Worm (Caenorhabditis elegans): ENCODE results near the gene epg-4.

epg-4 gene

ce11 chrIII:7198838-7199237 is 16.9 kb downstream of the epg-4 start, which contains the start of gene pfd-5:
pfd-5 (minus strand) TSS chrIII:7198884.
- TF ChIP-seq mab-5 (tag; optimal IDR thresholded peaks at IDR 0.05) (no peak), mep-1 (tag; optimal IDR thresholded peaks at IDR 0.05) (no peak), flh-1 (GFP tag; optimal IDR thresholded peaks at IDR 0.05) (no peak), nhr-12 (tag; optimal IDR thresholded peaks at IDR 0.05) (no peak), bed-3 (GFP tag; optimal IDR thresholded peaks at IDR 0.05) (no peak), ceh-83 (GFP tag; optimal IDR thresholded peaks at IDR 0.05) (no peak), lin-32 (GFP tag; optimal IDR thresholded peaks at IDR 0.05) (no peak), blmp-1 (tag; optimal IDR thresholded peaks at IDR 0.05) (no peak), nhr-76 (tag; optimal IDR thresholded peaks at IDR 0.05) (no peak), drap-1 (GFP tag; optimal IDR thresholded peaks at IDR 0.05) (no peak), nhr-2 (tag; optimal IDR thresholded peaks at IDR 0.05) (peak; percentile 4), tbx-8 (GFP tag; optimal IDR thresholded peaks at IDR 0.05) (no peak), ceh-43 (GFP tag; optimal IDR thresholded peaks at IDR 0.05) (no peak), ztf-11 (tag; optimal IDR thresholded peaks at IDR 0.05) (no peak), unc-39 (tag; optimal IDR thresholded peaks at IDR 0.05) (no peak), unc-120 (tag; optimal IDR thresholded peaks at IDR 0.05; ENCODE audit: poor library complexity, severe bottlenecking) (no peak), ham-2 (GFP tag; optimal IDR thresholded peaks at IDR 0.05) (no peak), nhr-28 (tag; optimal IDR thresholded peaks at IDR 0.05) (no peak), elt-1 (tag; optimal IDR thresholded peaks at IDR 0.05; ENCODE audit: borderline replicate concordance, insufficient read depth) (no peak), elt-3 (tag; optimal IDR thresholded peaks at IDR 0.05) (no peak), ces-1 (GFP tag; optimal IDR thresholded peaks at IDR 0.05) (peak; percentile 28), mls-2 (tag; optimal IDR thresholded peaks at IDR 0.05) (no peak), zip-8 (tag; optimal IDR thresholded peaks at IDR 0.05) (no peak), lin-13 (tag; optimal IDR thresholded peaks at IDR 0.05) (no peak), cnd-1 (tag; optimal IDR thresholded peaks at IDR 0.05) (no peak), snpc-4 (tag; optimal IDR thresholded peaks at IDR 0.05) (no peak), sptf-1 (tag; optimal IDR thresholded peaks at IDR 0.05) (peak; percentile 66), lsy-2 (tag; optimal IDR thresholded peaks at IDR 0.05) (peak; percentile 65), pha-4 (tag; optimal IDR thresholded peaks at IDR 0.05) (peak; percentile 24), sem-2 (GFP tag; optimal IDR thresholded peaks at IDR 0.05) (no peak), ceh-39 (tag; optimal IDR thresholded peaks at IDR 0.05) (no peak), M03D4.4 (tag; optimal IDR thresholded peaks at IDR 0.05) (no peak), hlh-1 (tag; optimal IDR thresholded peaks at IDR 0.05) (no peak), nhr-237 (tag; optimal IDR thresholded peaks at IDR 0.05) (peak; percentile 39), unc-62 (GFP tag; optimal IDR thresholded peaks at IDR 0.05) (no peak)

ce11 chrIII:7199467-7199866 is 17.5 kb downstream of the epg-4 start:
- TF ChIP-seq sptf-1 (tag; optimal IDR thresholded peaks at IDR 0.05), result no peak
- TF ChIP-seq snpc-4 (tag; optimal IDR thresholded peaks at IDR 0.05), result no peak
- no peak for TF ChIP-seq M03D4.4 (tag; optimal IDR thresholded peaks at IDR 0.05)
- peak; percentile 17 for TF ChIP-seq blmp-1 (tag; optimal IDR thresholded peaks at IDR 0.05)
- TF ChIP-seq hlh-1 (tag; optimal IDR thresholded peaks at IDR 0.05), result no peak
- TF ChIP-seq drap-1 (GFP tag; optimal IDR thresholded peaks at IDR 0.05), result no peak
- no peak for TF ChIP-seq ztf-11 (tag; optimal IDR thresholded peaks at IDR 0.05)

- TF ChIP-seq elt-3 (tag; optimal IDR thresholded peaks at IDR 0.05) (peak; percentile 24), blmp-1 (tag; optimal IDR thresholded peaks at IDR 0.05) (peak; percentile 93), ham-2 (GFP tag; optimal IDR thresholded peaks at IDR 0.05) (peak; percentile 19), M03D4.4 (tag; optimal IDR thresholded peaks at IDR 0.05) (no peak)
Observed at ce11 chrIII:7201378-7202256, 19.6 kb downstream of the epg-4 start, which contains the start of gene dpy-31. dpy-31 (plus strand) TSS chrIII:7202206.
